Fruit fly (Drosophila melanogaster) whole organism, embryonic: ENCODE results near the gene MED15.

ENCODE experiments used
- CG11504 ChIP-seq: fragments of 200-800 bp; sonication (Bioruptor generic); optimal IDR thresholded peaks from 3 replicates; lab custom pipeline; 2019; ENCODE audit warnings: missing biosample characterization, mild to moderate bottlenecking, missing genetic modification characterization, moderate library complexity
- CG14667 ChIP-seq: fragments of 200-800 bp; sonication (Bioruptor generic); IDR thresholded peaks from 2 replicates; pipeline ENCODE4 v1.3.6; 2022; ENCODE audit warnings: missing biosample characterization, missing genetic modification characterization
- CG2116 ChIP-seq: fragments of 200-800 bp; sonication (Bioruptor generic); optimal IDR thresholded peaks from 3 replicates; lab custom pipeline; 2018; ENCODE audit warnings: missing biosample characterization, mild to moderate bottlenecking, missing genetic modification characterization
- CG32767 ChIP-seq: fragments of 200-800 bp; sonication (Bioruptor generic); IDR thresholded peaks from 2 replicates; pipeline ENCODE4 v1.3.6; 2022; ENCODE audit warnings: missing biosample characterization, missing genetic modification characterization
- CG3726 ChIP-seq: fragments of 200-800 bp; sonication (Bioruptor generic); IDR thresholded peaks from 3 replicates; pipeline ENCODE4, ENCODE4 v1.3.6; 2022; ENCODE audit warnings: missing biosample characterization, missing genetic modification characterization
- CG7745 ChIP-seq: fragments of 200-800 bp; sonication (Bioruptor generic); optimal IDR thresholded peaks from 2 replicates; lab custom pipeline; 2018; ENCODE audit warnings: missing biosample characterization, mild to moderate bottlenecking, missing genetic modification characterization, moderate library complexity
- Dll ChIP-seq: fragments of 200-800 bp; sonication (Bioruptor generic); IDR thresholded peaks from 4 replicates; pipeline ENCODE4 v1.3.6; 2022; ENCODE audit warnings: missing biosample characterization, missing genetic modification characterization; ENCODE audit not compliant: partially characterized antibody
- Hr51 ChIP-seq, 2 experiments: fragments of 200-800 bp; sonication (Bioruptor generic); optimal IDR thresholded peaks; 2 replicates in 1 of 2; 3 replicates in 1 of 2; lab custom pipeline; 2016 to 2018; ENCODE audit warnings: missing biosample characterization in 2 of 2, missing genetic modification characterization in 2 of 2, mild to moderate bottlenecking in 1 of 2, moderate library complexity in 1 of 2
- NC2α ChIP-seq: fragments of 200-800 bp; sonication (Bioruptor generic); optimal IDR thresholded peaks from 2 replicates; lab custom pipeline; 2016; ENCODE audit warnings: missing biosample characterization, missing genetic modification characterization
- ato ChIP-seq: fragments of 200-800 bp; sonication (Bioruptor generic); IDR thresholded peaks from 2 replicates; pipeline ENCODE4 v1.3.6; 2022; ENCODE audit warnings: missing biosample characterization, missing genetic modification characterization; ENCODE audit not compliant: partially characterized antibody
- stwl ChIP-seq: fragments of 200-800 bp; sonication (Bioruptor generic); optimal IDR thresholded peaks from 3 replicates; lab custom pipeline; 2018; ENCODE audit warnings: missing biosample characterization, mild to moderate bottlenecking, missing genetic modification characterization, moderate library complexity

DNA sequence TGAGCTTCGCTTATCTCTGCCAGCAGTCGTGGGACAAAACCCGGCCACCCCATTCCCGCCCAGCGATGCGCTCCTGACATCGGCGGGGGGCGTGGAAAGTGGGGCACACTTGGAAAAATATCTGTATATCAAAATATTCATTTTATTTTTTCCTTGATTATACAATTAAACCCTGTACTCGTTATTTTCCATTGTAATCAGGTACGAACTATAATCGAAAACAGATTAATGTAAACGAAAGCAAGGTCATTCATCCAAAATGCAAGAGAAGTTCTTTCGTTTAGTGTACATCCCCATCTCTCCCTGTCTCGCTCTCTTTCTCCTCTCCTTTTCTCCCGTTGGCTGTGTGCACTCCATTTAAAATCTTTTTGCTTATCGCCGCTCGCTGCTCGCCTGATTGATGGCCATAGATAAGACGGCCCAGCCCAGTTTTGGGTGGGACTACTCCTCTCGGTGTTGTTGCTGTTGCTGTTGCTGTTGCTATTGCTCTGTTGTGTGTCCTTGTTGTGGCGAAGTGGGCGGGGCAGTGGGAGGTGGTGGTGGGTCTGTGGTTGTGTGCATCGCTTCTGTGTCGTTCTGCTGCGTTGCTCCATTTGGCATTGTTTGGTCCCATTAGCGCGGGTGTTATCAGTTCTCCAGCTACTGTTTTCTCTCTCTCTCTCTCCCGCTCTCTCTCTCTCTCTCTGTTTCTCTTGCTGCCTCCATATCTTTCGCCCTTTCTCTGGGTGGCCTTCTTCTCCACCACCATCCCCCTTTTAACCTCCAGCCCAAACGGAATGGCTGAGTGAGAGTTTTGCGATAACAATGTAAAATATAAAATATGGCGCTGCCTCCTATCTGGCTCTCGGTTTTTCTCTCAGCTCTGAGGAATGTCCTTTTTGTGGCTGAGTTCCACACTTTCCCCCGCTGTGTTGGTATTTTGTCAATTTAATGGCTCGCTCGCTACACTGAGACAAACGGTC lies 43.5 kb downstream of the MED15 start:
- no peak for TF ChIP-seq ato
- TF ChIP-seq Hr51 (GFP tag; optimal IDR thresholded peaks at IDR 0.05; lab: Kevin White, UChicago), result peak; percentile 25 to 74
- TF ChIP-seq CG7745 (tag; lab: Kevin White, UChicago), result no peak
- TF ChIP-seq CG11504 (tag; lab: Kevin White, UChicago), result peak; percentile 84
- peak; percentile 68; the same call in 1 of the 2 replicates for TF ChIP-seq CG14667
- no peak for TF ChIP-seq stwl
- peak; percentile 40; the same call in 1 of the 2 replicates for TF ChIP-seq CG32767
- peak; percentile 35 for TF ChIP-seq CG2116
- TF ChIP-seq CG3726, result peak; percentile 62; the same call in 1 of the 3 replicates
- TF ChIP-seq NC2α (GFP tag; lab: Kevin White, UChicago), result peak; percentile 15
- TF ChIP-seq Dll (GFP tag; lab: Robert Waterston, UW), result no peak
